Worm (Caenorhabditis elegans): ENCODE results near the gene copg-1.

copg-1 gene

DNA sequence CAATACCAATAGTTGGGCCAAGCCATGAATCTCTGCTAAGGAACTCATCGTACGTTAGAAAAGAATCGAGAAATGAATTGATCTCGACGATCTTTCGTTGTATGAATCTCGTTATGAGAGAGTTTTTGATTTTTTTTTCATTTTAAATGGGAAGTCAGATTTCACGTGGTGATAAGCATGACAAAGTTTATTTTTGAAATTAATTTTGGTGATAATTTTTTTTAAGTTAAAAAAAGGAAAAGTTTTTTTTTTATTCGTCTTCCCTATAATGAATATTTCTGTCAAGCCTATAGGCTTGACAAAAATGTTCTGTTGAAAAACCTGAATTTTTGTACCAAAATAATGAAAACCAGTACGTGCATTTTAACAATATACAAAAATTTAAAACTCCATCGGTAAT lies 15.9 kb upstream of the copg-1 start, which contains the start of gene K08F4.5:
TSS of gene K08F4.5 (minus strand) at position 101 of the 400 bp plus-strand sequence.
- TF ChIP-seq ztf-16 (tag; optimal IDR thresholded peaks at IDR 0.05) (no peak), tbx-7 (tag; optimal IDR thresholded peaks at IDR 0.05) (no peak), hlh-13 (GFP tag; optimal IDR thresholded peaks at IDR 0.05) (no peak), pha-4 (tag; optimal IDR thresholded peaks at IDR 0.05) (no peak), dve-1 (tag; optimal IDR thresholded peaks at IDR 0.05) (no peak), mec-3 (tag; optimal IDR thresholded peaks at IDR 0.05; ENCODE audit: borderline replicate concordance) (no peak), hlh-15 (tag; optimal IDR thresholded peaks at IDR 0.05) (no peak), sox-2 (GFP tag; IDR thresholded peaks at IDR 0.05) (no peak), sox-4 (tag; optimal IDR thresholded peaks at IDR 0.05) (no peak), C08G9.2 (tag; optimal IDR thresholded peaks at IDR 0.05) (no peak), rnt-1 (tag; optimal IDR thresholded peaks at IDR 0.05) (no peak)

DNA sequence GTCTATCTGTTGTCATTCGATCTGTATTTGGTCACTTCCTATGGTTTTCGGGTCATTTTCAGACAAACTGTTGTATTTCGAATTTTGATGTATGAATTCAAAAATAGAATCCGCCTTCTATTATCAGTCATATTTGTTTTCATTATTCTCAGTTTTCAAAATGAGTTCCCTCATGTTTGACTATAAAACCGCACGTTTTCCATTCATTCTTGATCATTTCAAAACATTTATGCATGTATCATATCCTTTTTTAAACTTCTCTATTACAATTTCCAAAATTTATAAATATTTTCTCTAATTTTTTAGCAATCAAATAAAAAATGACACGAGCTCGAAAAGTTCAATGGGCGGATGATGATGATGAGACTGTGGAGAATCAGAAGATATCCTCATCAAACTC lies 13.9 kb upstream of the copg-1 start, which contains the start of gene K08F4.12:
TSS of gene K08F4.12 (plus strand) at position 301 of the 400 bp plus-strand sequence.
- no peak for TF ChIP-seq ceh-24 (tag; optimal IDR thresholded peaks at IDR 0.05)
- TF ChIP-seq rnt-1 (tag; optimal IDR thresholded peaks at IDR 0.05), result no peak
- TF ChIP-seq ahr-1 (tag; optimal IDR thresholded peaks at IDR 0.05), result no peak
- no peak for TF ChIP-seq lim-6 (tag; optimal IDR thresholded peaks at IDR 0.05)
- TF ChIP-seq unc-42 (tag; optimal IDR thresholded peaks at IDR 0.05), result no peak
- no peak for TF ChIP-seq ceh-9 (tag; optimal IDR thresholded peaks at IDR 0.05)
- no peak for TF ChIP-seq nfya-1 (tag; optimal IDR thresholded peaks at IDR 0.05)
- no peak for TF ChIP-seq ceh-18 (tag; optimal IDR thresholded peaks at IDR 0.05)
- TF ChIP-seq mec-3 (tag; optimal IDR thresholded peaks at IDR 0.05; ENCODE audit: borderline replicate concordance), result no peak
- no peak for TF ChIP-seq ceh-22 (tag; optimal IDR thresholded peaks at IDR 0.05)
- TF ChIP-seq unc-55 (GFP tag; optimal IDR thresholded peaks at IDR 0.05), result no peak
- TF ChIP-seq ceh-6 (GFP tag; optimal IDR thresholded peaks at IDR 0.05), result no peak
- TF ChIP-seq che-1 (tag; optimal IDR thresholded peaks at IDR 0.05), result no peak
- TF ChIP-seq nhr-11 (tag; optimal IDR thresholded peaks at IDR 0.05), result no peak

DNA sequence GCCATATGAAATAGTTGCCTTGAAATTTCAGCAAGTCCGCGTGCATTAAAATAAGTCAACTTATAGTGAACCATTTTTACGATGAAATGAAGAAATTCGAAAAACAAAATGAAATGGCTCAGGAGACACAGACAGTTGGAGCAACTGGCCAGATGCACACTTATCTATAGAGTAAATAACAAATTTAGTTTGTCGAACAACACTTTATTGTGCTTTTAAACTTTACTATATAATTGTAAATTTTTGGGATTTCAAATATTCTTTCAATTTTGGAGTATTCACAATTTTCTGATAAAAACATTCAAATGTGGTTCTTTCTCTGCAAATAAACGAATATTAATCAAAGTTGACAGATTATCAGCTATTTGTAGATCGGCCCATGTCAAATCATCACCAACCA lies 11.6 kb upstream of the copg-1 start, which contains the start of gene gst-3:
TSS of gene gst-3 (minus strand) at position 101 of the 400 bp plus-strand sequence.
- TF ChIP-seq nhr-232 (tag; optimal IDR thresholded peaks at IDR 0.05), result no peak
- TF ChIP-seq mec-3 (tag; optimal IDR thresholded peaks at IDR 0.05; ENCODE audit: borderline replicate concordance), result no peak
- TF ChIP-seq hlh-6 (tag; optimal IDR thresholded peaks at IDR 0.05), result no peak
- TF ChIP-seq unc-86 (tag; optimal IDR thresholded peaks at IDR 0.05), result no peak
- TF ChIP-seq ztf-16 (tag; optimal IDR thresholded peaks at IDR 0.05), result no peak
- TF ChIP-seq fax-1 (tag; optimal IDR thresholded peaks at IDR 0.05), result no peak
- no peak for TF ChIP-seq unc-3 (GFP tag; conservative IDR thresholded peaks at IDR 0.05)
- no peak for TF ChIP-seq unc-3 (tag; optimal IDR thresholded peaks at IDR 0.05)
- TF ChIP-seq ceh-14 (tag; optimal IDR thresholded peaks at IDR 0.05), result no peak
- no peak for TF ChIP-seq ceh-18 (tag; optimal IDR thresholded peaks at IDR 0.05)

DNA sequence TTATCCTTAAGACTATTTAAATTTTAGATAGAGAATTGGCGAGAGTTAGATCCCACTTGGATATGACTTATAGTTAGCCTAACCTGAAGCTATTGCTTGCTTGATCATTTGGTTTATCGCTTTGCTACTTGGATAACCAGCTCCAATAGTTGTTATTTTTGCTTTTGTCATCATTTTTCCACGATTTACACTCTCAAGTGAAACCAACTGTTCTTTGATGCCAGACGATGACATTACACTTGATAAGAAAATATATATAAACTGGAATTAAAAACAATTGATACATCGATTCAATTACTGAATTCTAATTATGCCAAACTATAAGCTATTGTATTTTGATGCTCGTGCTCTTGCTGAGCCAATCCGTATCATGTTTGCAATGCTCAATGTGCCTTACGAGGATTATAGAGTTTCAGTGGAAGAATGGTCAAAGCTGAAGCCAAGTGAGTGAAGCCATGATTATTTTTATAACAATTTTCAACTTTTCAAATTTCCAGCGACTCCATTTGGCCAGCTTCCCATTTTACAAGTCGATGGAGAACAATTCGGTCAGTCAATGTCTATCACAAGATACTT lies 9.7 kb upstream of the copg-1 start, which contains the start of the genes gst-2, gst-4 and dhs-12:
TSS of gene gst-2 (minus strand) at position 132 of the 576 bp plus-strand sequence.
TSS of gene gst-4 (plus strand) at position 296 of the 576 bp plus-strand sequence.
TSS of gene dhs-12 (plus strand) at position 526 of the 576 bp plus-strand sequence.
- TF ChIP-seq ceh-45 (GFP tag; IDR thresholded peaks at IDR 0.05), result no peak
- no peak for TF ChIP-seq syd-9 (tag; optimal IDR thresholded peaks at IDR 0.05)

DNA sequence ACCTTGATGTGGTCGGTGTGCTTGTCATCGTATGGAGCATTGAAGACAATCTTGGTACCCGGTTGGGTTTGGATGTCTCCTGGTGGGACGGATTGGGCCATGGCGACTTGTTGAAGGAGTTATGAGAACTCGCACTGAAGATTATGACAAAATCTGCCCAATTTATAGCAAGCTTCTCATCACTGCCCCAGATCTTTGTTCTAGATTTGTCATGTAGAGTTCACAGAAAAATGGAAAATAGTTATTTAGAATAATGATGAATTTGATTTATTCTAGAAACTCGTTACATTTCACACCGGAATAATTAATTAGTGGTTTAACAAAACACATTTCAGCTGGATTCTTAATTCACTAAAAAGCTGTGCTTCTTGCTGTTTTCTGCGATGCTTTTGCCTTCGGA lies 8.1 kb upstream of the copg-1 start, which contains the start of gene msp-38:
TSS of gene msp-38 (minus strand) at position 101 of the 400 bp plus-strand sequence.
- TF ChIP-seq ceh-22 (tag; optimal IDR thresholded peaks at IDR 0.05) (no peak), sox-4 (tag; optimal IDR thresholded peaks at IDR 0.05) (no peak), ahr-1 (tag; optimal IDR thresholded peaks at IDR 0.05) (no peak), hlh-8 (tag; optimal IDR thresholded peaks at IDR 0.05) (no peak), fkh-10 (GFP tag; optimal IDR thresholded peaks at IDR 0.05) (no peak), sox-2 (GFP tag; IDR thresholded peaks at IDR 0.05) (no peak), nfya-1 (tag; optimal IDR thresholded peaks at IDR 0.05) (no peak), ets-4 (tag; optimal IDR thresholded peaks at IDR 0.05) (no peak), ceh-45 (GFP tag; IDR thresholded peaks at IDR 0.05) (no peak), lin-11 (tag; optimal IDR thresholded peaks at IDR 0.05) (no peak), unc-86 (tag; optimal IDR thresholded peaks at IDR 0.05) (no peak), K09A11.1 (tag; optimal IDR thresholded peaks at IDR 0.05; ENCODE audit: insufficient read depth) (no peak)
